Fruit fly (Drosophila melanogaster) whole organism, prepupa: ENCODE measurements around the gene Kmn1.
A peak's percentile ranks its signal among the peaks of the same experiment; 100 is the strongest.

Experiments
- CG10669 ChIP-seq: fragments of 200-800 bp; sonication (Bioruptor generic); optimal IDR thresholded peaks from 3 replicates; lab custom pipeline; 2018; ENCODE audit warnings: missing biosample characterization, mild to moderate bottlenecking, missing genetic modification characterization, moderate library complexity
- CG11294 ChIP-seq: fragments of 200-800 bp; sonication (Bioruptor generic); IDR thresholded peaks from 2 replicates; pipeline ENCODE4 v1.3.6; 2022; ENCODE audit warnings: missing biosample characterization, missing genetic modification characterization
- CG11902 ChIP-seq: fragments of 200-800 bp; sonication (Bioruptor generic); optimal IDR thresholded peaks from 3 replicates; lab custom pipeline; 2016; ENCODE audit warnings: missing biosample characterization, missing genetic modification characterization
- CG15336 ChIP-seq: fragments of 200-800 bp; sonication (Bioruptor generic); IDR thresholded peaks from 2 replicates; pipeline ENCODE4 v1.3.6; 2022; ENCODE audit warnings: missing biosample characterization, missing genetic modification characterization
- CG1621 ChIP-seq: fragments of 200-800 bp; sonication (Bioruptor generic); optimal IDR thresholded peaks from 3 replicates; lab custom pipeline; 2018; ENCODE audit warnings: missing biosample characterization, mild to moderate bottlenecking, missing genetic modification characterization
- CG16779 ChIP-seq: fragments of 200-800 bp; sonication (Bioruptor generic); optimal IDR thresholded peaks from 3 replicates; lab custom pipeline; 2017; ENCODE audit warnings: missing biosample characterization, mild to moderate bottlenecking, missing genetic modification characterization
- CG3032 ChIP-seq: fragments of 200-800 bp; optimal IDR thresholded peaks from 2 replicates; lab custom pipeline; 2019; ENCODE audit warnings: missing biosample characterization, mild to moderate bottlenecking, missing genetic modification characterization, moderate library complexity
- CG31627 ChIP-seq: fragments of 200-800 bp; sonication (Bioruptor generic); optimal IDR thresholded peaks from 3 replicates; lab custom pipeline; 2016; ENCODE audit warnings: missing biosample characterization, missing genetic modification characterization
- CG4318 ChIP-seq: fragments of 200-800 bp; sonication (Bioruptor generic); optimal IDR thresholded peaks from 3 replicates; lab custom pipeline; 2017; ENCODE audit warnings: missing biosample characterization, mild to moderate bottlenecking, missing genetic modification characterization
- CG6163 ChIP-seq: fragments of 200-800 bp; sonication (Bioruptor generic); IDR thresholded peaks from 3 replicates; pipeline ENCODE4 v1.3.6; 2022; ENCODE audit warnings: missing biosample characterization, missing genetic modification characterization
- CG6792 ChIP-seq: fragments of 200-800 bp; sonication (Bioruptor generic); optimal IDR thresholded peaks from 3 replicates; lab custom pipeline; 2016; ENCODE audit warnings: missing biosample characterization, missing genetic modification characterization
- CG6808 ChIP-seq: fragments of 200-800 bp; sonication (Bioruptor generic); optimal IDR thresholded peaks from 3 replicates; lab custom pipeline; 2017; ENCODE audit warnings: missing biosample characterization, missing genetic modification characterization, mild to moderate bottlenecking, moderate library complexity, missing genetic modification reagents
- CG6854 ChIP-seq: fragments of 200-800 bp; sonication (Bioruptor generic); optimal IDR thresholded peaks from 2 replicates; lab custom pipeline; 2017; ENCODE audit warnings: missing biosample characterization, mild to moderate bottlenecking, missing genetic modification characterization
- CG8119 ChIP-seq: fragments of 200-800 bp; sonication (Bioruptor generic); IDR thresholded peaks from 3 replicates; pipeline ENCODE4 v1.3.6; 2022; ENCODE audit warnings: missing biosample characterization, missing genetic modification characterization
- CG9139 ChIP-seq: fragments of 200-800 bp; sonication (Bioruptor generic); optimal IDR thresholded peaks from 3 replicates; lab custom pipeline; 2017; ENCODE audit warnings: missing biosample characterization, mild to moderate bottlenecking, missing genetic modification characterization
- Eip78C ChIP-seq: fragments of 200-800 bp; sonication (Bioruptor generic); peaks from one replicate; lab custom pipeline; 2016; ENCODE audit warnings: missing biosample characterization, missing genetic modification characterization
- Eip93F ChIP-seq: fragments of 200-800 bp; sonication (Bioruptor generic); optimal IDR thresholded peaks from 2 replicates; lab custom pipeline; 2016; ENCODE audit warnings: missing biosample characterization, mild to moderate bottlenecking, missing genetic modification characterization
- Ets21C ChIP-seq: fragments of 200-800 bp; sonication (Bioruptor generic); optimal IDR thresholded peaks from 3 replicates; lab custom pipeline; 2016; ENCODE audit warnings: missing biosample characterization, missing genetic modification characterization
- Gug ChIP-seq: fragments of 200-800 bp; sonication (Bioruptor generic); IDR thresholded peaks from 2 replicates; pipeline ENCODE4 v1.3.6; 2022; ENCODE audit warnings: missing biosample characterization, missing genetic modification characterization
- Hr38 ChIP-seq: sonication (Bioruptor generic); optimal IDR thresholded peaks from 2 replicates; lab custom pipeline; 2016; ENCODE audit warnings: missing biosample characterization, missing genetic modification characterization
- Hr39 ChIP-seq: fragments of 200-800 bp; sonication (Bioruptor generic); optimal IDR thresholded peaks from 2 replicates; lab custom pipeline; 2016; ENCODE audit warnings: missing biosample characterization, missing genetic modification characterization
- Lpt ChIP-seq: fragments of 200-800 bp; sonication (Bioruptor generic); optimal IDR thresholded peaks from 3 replicates; lab custom pipeline; 2016; ENCODE audit warnings: missing biosample characterization, missing genetic modification characterization
- OdsH ChIP-seq: fragments of 200-800 bp; sonication (Bioruptor generic); optimal IDR thresholded peaks from 3 replicates; lab custom pipeline; 2016; ENCODE audit warnings: missing biosample characterization, missing genetic modification characterization
- Sox102F ChIP-seq: fragments of 200-800 bp; sonication (Bioruptor generic); optimal IDR thresholded peaks from 2 replicates; lab custom pipeline; 2016; ENCODE audit warnings: missing biosample characterization, mild to moderate bottlenecking, missing genetic modification characterization
- achi ChIP-seq: fragments of 200-800 bp; sonication (Bioruptor generic); optimal IDR thresholded peaks from 3 replicates; lab custom pipeline; 2016; ENCODE audit warnings: missing biosample characterization, missing genetic modification characterization
- cyc ChIP-seq: fragments of 200-800 bp; sonication (Bioruptor generic); optimal IDR thresholded peaks from 3 replicates; lab custom pipeline; 2016; ENCODE audit warnings: missing biosample characterization, missing genetic modification characterization
- dac ChIP-seq: fragments of 200-800 bp; sonication (Bioruptor generic); optimal IDR thresholded peaks from 2 replicates; lab custom pipeline; 2017; ENCODE audit warnings: missing biosample characterization, mild to moderate bottlenecking, missing genetic modification characterization
- dsx ChIP-seq: fragments of 200-800 bp; optimal IDR thresholded peaks from 3 replicates; lab custom pipeline; 2019; ENCODE audit warnings: missing biosample characterization, mild to moderate bottlenecking, missing genetic modification characterization, moderate library complexity; ENCODE audit not compliant: poor library complexity, severe bottlenecking
- eg ChIP-seq: fragments of 200-800 bp; sonication (Bioruptor generic); IDR thresholded peaks from 3 replicates; pipeline ENCODE4 v1.3.6; 2022; ENCODE audit warnings: missing biosample characterization, missing genetic modification characterization
- esn ChIP-seq: fragments of 200-800 bp; sonication (Bioruptor generic); optimal IDR thresholded peaks from 2 replicates; lab custom pipeline; 2016; ENCODE audit warnings: missing biosample characterization, mild to moderate bottlenecking, missing genetic modification characterization, moderate library complexity
- fd59A ChIP-seq: fragments of 200-800 bp; sonication (Bioruptor generic); optimal IDR thresholded peaks from 2 replicates; lab custom pipeline; 2017; ENCODE audit warnings: missing biosample characterization, mild to moderate bottlenecking, missing genetic modification characterization, missing genetic modification reagents
- fkh ChIP-seq: fragments of 200-800 bp; sonication (Bioruptor generic); optimal IDR thresholded peaks from 3 replicates; lab custom pipeline; 2017; ENCODE audit warnings: missing biosample characterization, mild to moderate bottlenecking, missing genetic modification characterization, moderate library complexity
- lz ChIP-seq: fragments of 200-800 bp; sonication (Bioruptor generic); optimal IDR thresholded peaks from 3 replicates; lab custom pipeline; 2016; ENCODE audit warnings: missing biosample characterization, missing genetic modification characterization
- net ChIP-seq: fragments of 200-800 bp; sonication (Bioruptor generic); optimal IDR thresholded peaks from 3 replicates; lab custom pipeline; 2016; ENCODE audit warnings: missing biosample characterization, missing genetic modification characterization
- pdm3 ChIP-seq: fragments of 200-800 bp; sonication (Bioruptor generic); optimal IDR thresholded peaks from 3 replicates; lab custom pipeline; 2016; ENCODE audit warnings: missing biosample characterization, missing genetic modification characterization
- salr ChIP-seq, 2 experiments: fragments of 200-800 bp; sonication (Bioruptor generic); optimal IDR thresholded peaks; 3 replicates each; lab custom pipeline; 2016 to 2018; ENCODE audit warnings: missing biosample characterization in 2 of 2, missing genetic modification characterization in 2 of 2, mild to moderate bottlenecking in 1 of 2
- spab ChIP-seq: fragments of 200-800 bp; sonication (Bioruptor generic); optimal IDR thresholded peaks from 2 replicates; lab custom pipeline; 2017; ENCODE audit warnings: missing biosample characterization, mild to moderate bottlenecking, missing genetic modification characterization, missing genetic modification reagents
- ss ChIP-seq, 2 experiments: fragments of 200-800 bp; sonication (Bioruptor generic); optimal IDR thresholded peaks; 2 replicates in 1 of 2; 3 replicates in 1 of 2; lab custom pipeline; 2017 to 2018; ENCODE audit warnings: mild to moderate bottlenecking in 2 of 2, missing biosample characterization in 2 of 2, missing genetic modification characterization in 2 of 2, moderate library complexity in 1 of 2
- svp ChIP-seq: fragments of 200-800 bp; sonication (Bioruptor generic); peaks from one replicate; lab custom pipeline; 2016; ENCODE audit warnings: missing biosample characterization, missing genetic modification characterization
- topi ChIP-seq: fragments of 200-800 bp; sonication (Bioruptor generic); optimal IDR thresholded peaks from 3 replicates; lab custom pipeline; 2016; ENCODE audit warnings: missing biosample characterization, missing genetic modification characterization
- vri ChIP-seq: fragments of 200-800 bp; sonication (Bioruptor generic); optimal IDR thresholded peaks from 3 replicates; lab custom pipeline; 2016; ENCODE audit warnings: missing biosample characterization, mild to moderate bottlenecking, missing genetic modification characterization

Kmn1 gene

DNA sequence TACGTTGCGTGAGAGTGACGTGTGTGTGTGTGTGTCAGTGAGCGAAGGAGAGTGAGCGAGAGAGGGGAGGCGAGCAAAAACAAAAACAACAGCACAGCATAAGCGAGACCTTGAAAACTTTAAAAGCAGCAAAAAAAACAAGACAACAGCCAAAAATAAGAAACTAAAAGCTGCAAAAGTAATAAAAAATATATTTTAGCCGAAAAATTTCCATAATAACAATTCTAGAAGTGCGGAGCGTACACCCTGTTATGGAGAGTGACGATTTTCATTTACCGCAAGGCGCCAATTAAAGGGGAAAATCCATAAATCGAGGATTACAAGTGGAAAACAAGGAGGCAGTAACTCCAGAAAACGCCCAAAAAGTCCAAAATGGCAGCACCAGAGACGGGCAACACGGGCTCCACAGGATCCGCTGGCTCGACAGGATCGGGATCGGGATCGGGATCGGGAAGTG is 44.3 kb upstream of the Kmn1 start:
- peak; percentile 63 to 76 for TF ChIP-seq ss (GFP tag; optimal IDR thresholded peaks at IDR 0.05; lab: Kevin White, UChicago)
- TF ChIP-seq Eip78C (GFP tag; lab: Kevin White, UChicago): no peak
- no peak for TF ChIP-seq Hr39 (GFP tag; lab: Kevin White, UChicago)
- TF ChIP-seq topi: no peak
- TF ChIP-seq Lpt: peak; percentile 4
- TF ChIP-seq spab (GFP tag; lab: Kevin White, UChicago): no peak
- no peak for TF ChIP-seq pdm3
- no peak for TF ChIP-seq cyc (GFP tag; lab: Kevin White, UChicago)
- TF ChIP-seq CG6854 (GFP tag; lab: Kevin White, UChicago): peak; percentile 40
- no peak for TF ChIP-seq Eip93F (GFP tag; lab: Kevin White, UChicago)
- no peak for TF ChIP-seq esn
- TF ChIP-seq CG6163 (GFP tag; lab: Robert Waterston, UW): peak; percentile 65; the same call in 1 of the 3 replicates
- no peak for TF ChIP-seq Ets21C
- TF ChIP-seq salr (GFP tag; optimal IDR thresholded peaks at IDR 0.05; lab: Kevin White, UChicago): no peak
- no peak for TF ChIP-seq CG6792 (GFP tag; lab: Kevin White, UChicago)
- no peak for TF ChIP-seq CG16779 (tag; lab: Kevin White, UChicago)
- TF ChIP-seq Gug (GFP tag; lab: Robert Waterston, UW): no peak
- TF ChIP-seq CG15336 (GFP tag; lab: Robert Waterston, UW): peak; percentile 48; the same call in 1 of the 2 replicates
- TF ChIP-seq Sox102F (GFP tag; lab: Kevin White, UChicago): no peak
- no peak for TF ChIP-seq CG9139 (GFP tag; lab: Kevin White, UChicago)
- TF ChIP-seq Hr38 (GFP tag; lab: Kevin White, UChicago): no peak
- TF ChIP-seq CG11294 (GFP tag; lab: Robert Waterston, UW): no peak
- no peak for TF ChIP-seq CG4318 (GFP tag; lab: Kevin White, UChicago)
- TF ChIP-seq fd59A (GFP tag; lab: Kevin White, UChicago): no peak
- no peak for TF ChIP-seq CG1621 (tag; lab: Kevin White, UChicago)
- no peak for TF ChIP-seq net (GFP tag; lab: Kevin White, UChicago)
- no peak for TF ChIP-seq OdsH
- no peak for TF ChIP-seq CG3032 (tag; lab: Kevin White, UChicago)
- peak; percentile 25; the same call in 1 of the 3 replicates for TF ChIP-seq CG8119 (GFP tag; lab: Robert Waterston, UW)
- TF ChIP-seq CG31627 (GFP tag; lab: Kevin White, UChicago): no peak
- no peak for TF ChIP-seq CG10669 (GFP tag; lab: Kevin White, UChicago)
- TF ChIP-seq CG11902 (GFP tag; lab: Kevin White, UChicago): no peak
- TF ChIP-seq CG6808 (GFP tag; lab: Kevin White, UChicago): no peak
- TF ChIP-seq achi (GFP tag; lab: Kevin White, UChicago): no peak
- TF ChIP-seq lz (GFP tag; lab: Kevin White, UChicago): no peak
- no peak for TF ChIP-seq vri (GFP tag; lab: Kevin White, UChicago)

DNA sequence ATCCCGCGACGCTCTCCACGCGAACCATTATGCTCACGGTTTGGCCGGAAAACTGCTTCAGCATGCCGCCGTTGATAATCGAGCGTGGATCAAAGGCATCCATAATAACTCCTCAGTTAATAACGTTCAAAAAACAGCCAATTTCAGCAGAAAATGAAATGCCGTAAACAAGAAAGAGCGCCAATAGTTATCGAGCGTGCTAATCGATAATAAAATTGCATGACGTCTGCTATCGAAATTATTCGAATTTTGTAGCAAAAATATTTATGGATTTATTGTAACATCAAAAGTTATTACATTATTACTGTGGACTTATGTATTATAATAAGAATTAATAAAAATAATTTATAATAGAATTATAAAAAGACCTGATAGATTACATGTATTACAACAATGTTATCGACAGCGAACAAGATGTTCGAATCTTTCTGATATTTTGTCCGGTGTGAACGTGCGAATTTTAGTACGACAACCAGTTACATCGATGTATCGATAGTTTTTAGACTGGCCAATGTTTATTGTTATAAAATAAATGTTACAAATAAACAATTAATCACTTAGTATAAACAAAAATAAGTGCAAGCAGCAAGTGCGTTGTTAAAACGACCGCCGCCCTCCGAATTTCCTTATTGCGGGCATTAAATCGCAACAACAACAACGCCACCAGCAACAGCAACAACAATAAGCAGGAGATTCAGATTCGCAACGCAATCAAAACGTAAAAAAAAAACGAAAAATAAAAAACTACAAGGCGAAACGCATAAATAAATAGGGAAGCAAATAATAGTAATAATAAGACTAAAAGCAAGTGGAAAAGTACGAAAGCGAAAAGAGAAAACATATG is 43.6 kb upstream of the Kmn1 start, which contains the start of the genes RPA3 and Met:
Gene RPA3 (minus strand): TSS at position 189 of the 844 bp plus-strand sequence.
Gene Met (plus strand): TSS at position 473 of the 844 bp plus-strand sequence.
- peak; percentile 46 for TF ChIP-seq Eip78C (GFP tag; lab: Kevin White, UChicago)
- TF ChIP-seq ss (GFP tag; optimal IDR thresholded peaks at IDR 0.05; lab: Kevin White, UChicago): no peak
- TF ChIP-seq eg: 0 out of 3 replicates have a peak, but pooled peaks have one; percentile 17
- no peak for TF ChIP-seq svp
- peak; percentile 56 for TF ChIP-seq CG6808 (GFP tag; lab: Kevin White, UChicago)
- no peak for TF ChIP-seq CG31627 (GFP tag; lab: Kevin White, UChicago)
- peak; percentile 47 for TF ChIP-seq fkh (GFP tag; lab: Kevin White, UChicago)
- TF ChIP-seq dac (GFP tag; lab: Kevin White, UChicago): no peak
- peak; percentile 46 for TF ChIP-seq dsx (GFP tag; lab: Kevin White, UChicago)
- TF ChIP-seq, all 60 proteins: peak for 5
